Fruit fly (Drosophila melanogaster) whole organism, embryonic: ENCODE results near the gene RpL37A.

Experiments
- CG10321 ChIP-seq: fragments of 200-800 bp; sonication (Bioruptor generic); IDR thresholded peaks from 2 replicates; pipeline ENCODE4 v1.3.6; 2022; ENCODE audit warnings: missing biosample characterization, missing genetic modification characterization
- CG10366 ChIP-seq: fragments of 200-800 bp; sonication (Bioruptor generic); IDR thresholded peaks from 2 replicates; pipeline ENCODE4 v1.3.6; 2022; ENCODE audit warnings: missing biosample characterization, missing genetic modification characterization
- CG11398 ChIP-seq: fragments of 200-800 bp; sonication (Bioruptor generic); optimal IDR thresholded peaks from 2 replicates; lab custom pipeline; 2016; ENCODE audit warnings: missing biosample characterization, missing genetic modification characterization
- CG11504 ChIP-seq: fragments of 200-800 bp; sonication (Bioruptor generic); optimal IDR thresholded peaks from 3 replicates; lab custom pipeline; 2019; ENCODE audit warnings: missing biosample characterization, mild to moderate bottlenecking, missing genetic modification characterization, moderate library complexity
- CG12942 ChIP-seq: fragments of 200-800 bp; sonication (Bioruptor generic); optimal IDR thresholded peaks from 3 replicates; lab custom pipeline; 2016; ENCODE audit warnings: missing biosample characterization, missing genetic modification characterization
- CG13123 ChIP-seq: fragments of 200-800 bp; sonication (Bioruptor generic); optimal IDR thresholded peaks from 2 replicates; lab custom pipeline; 2016; ENCODE audit warnings: missing biosample characterization, missing genetic modification characterization
- CG13775 ChIP-seq: fragments of 200-800 bp; sonication (Bioruptor generic); optimal IDR thresholded peaks from 3 replicates; lab custom pipeline; 2017; ENCODE audit warnings: missing biosample characterization, mild to moderate bottlenecking, missing genetic modification characterization
- CG13894 ChIP-seq: fragments of 200-800 bp; sonication (Bioruptor generic); optimal IDR thresholded peaks from 3 replicates; lab custom pipeline; 2018; ENCODE audit warnings: missing biosample characterization, mild to moderate bottlenecking, missing genetic modification characterization, moderate library complexity
- CG15514 ChIP-seq: fragments of 200-800 bp; sonication (Bioruptor generic); optimal IDR thresholded peaks from 3 replicates; lab custom pipeline; 2017; ENCODE audit warnings: missing biosample characterization, missing genetic modification characterization, mild to moderate bottlenecking, moderate library complexity, missing genetic modification reagents
- CG15601 ChIP-seq: fragments of 200-800 bp; sonication (Bioruptor generic); optimal IDR thresholded peaks from 3 replicates; lab custom pipeline; 2019; ENCODE audit warnings: missing biosample characterization, mild to moderate bottlenecking, missing genetic modification characterization, moderate library complexity
- CG17328 ChIP-seq: fragments of 200-800 bp; sonication (Bioruptor generic); IDR thresholded peaks from 2 replicates; pipeline ENCODE4 v1.3.6; 2022; ENCODE audit warnings: missing biosample characterization, missing genetic modification characterization
- CG18764 ChIP-seq: fragments of 200-800 bp; sonication (Bioruptor generic); optimal IDR thresholded peaks from 3 replicates; lab custom pipeline; 2016; ENCODE audit warnings: missing biosample characterization, missing genetic modification characterization
- CG2199 ChIP-seq: fragments of 200-800 bp; sonication (Bioruptor generic); IDR thresholded peaks from 3 replicates; pipeline ENCODE4 v1.3.6; 2022; ENCODE audit warnings: missing biosample characterization, missing genetic modification characterization
- CG31388 ChIP-seq: fragments of 200-800 bp; sonication (Bioruptor generic); optimal IDR thresholded peaks from 2 replicates; lab custom pipeline; 2016; ENCODE audit warnings: missing biosample characterization, missing genetic modification characterization
- CG33557 ChIP-seq: fragments of 200-800 bp; sonication (Bioruptor generic); optimal IDR thresholded peaks from 2 replicates; lab custom pipeline; 2019; ENCODE audit warnings: missing biosample characterization, mild to moderate bottlenecking, missing genetic modification characterization, moderate library complexity
- CG42726 ChIP-seq: fragments of 200-800 bp; sonication (Bioruptor generic); IDR thresholded peaks from 2 replicates; pipeline ENCODE4 v1.3.6; 2022; ENCODE audit warnings: missing biosample characterization, missing genetic modification characterization; ENCODE audit not compliant: partially characterized antibody
- CG6765 ChIP-seq: fragments of 200-800 bp; sonication (Bioruptor generic); optimal IDR thresholded peaks from 3 replicates; lab custom pipeline; 2017; ENCODE audit warnings: missing biosample characterization, mild to moderate bottlenecking, missing genetic modification characterization
- CG7928 ChIP-seq: fragments of 200-800 bp; sonication (Bioruptor generic); optimal IDR thresholded peaks from 2 replicates; lab custom pipeline; 2017; ENCODE audit warnings: missing biosample characterization, mild to moderate bottlenecking, missing genetic modification characterization
- CG8924 ChIP-seq: fragments of 200-800 bp; optimal IDR thresholded peaks from 3 replicates; lab custom pipeline; 2019; ENCODE audit warnings: missing biosample characterization, mild to moderate bottlenecking, missing genetic modification characterization, moderate library complexity
- D ChIP-seq, 2 experiments: fragments of 200-800 bp in 1 of 2; fragments of >200 bp in 1 of 2; sonication (Bioruptor generic) in 1 of 2; optimal IDR thresholded peaks; 2 replicates in 1 of 2; 3 replicates in 1 of 2; lab custom pipeline; 2017; ENCODE audit warnings: mild to moderate bottlenecking in 1 of 2, missing biosample characterization in 1 of 2, missing genetic modification characterization in 1 of 2, missing genetic modification reagents in 1 of 2
- Deaf1 ChIP-seq: fragments of 200-800 bp; optimal IDR thresholded peaks from 3 replicates; lab custom pipeline; 2019; ENCODE audit warnings: missing biosample characterization, mild to moderate bottlenecking, missing genetic modification characterization, moderate library complexity
- Nf-YB ChIP-seq: fragments of 200-800 bp; sonication (Bioruptor generic); optimal IDR thresholded peaks from 3 replicates; lab custom pipeline; 2019; ENCODE audit warnings: missing biosample characterization, mild to moderate bottlenecking, missing genetic modification characterization, moderate library complexity
- Nf-YC ChIP-seq: fragments of 200-800 bp; optimal IDR thresholded peaks from 3 replicates; lab custom pipeline; 2019; ENCODE audit warnings: missing biosample characterization, mild to moderate bottlenecking, missing genetic modification characterization, moderate library complexity
- Poxn ChIP-seq: fragments of 200-800 bp; sonication (Bioruptor generic); IDR thresholded peaks from 2 replicates; pipeline ENCODE4 v1.3.6; 2022; ENCODE audit warnings: missing biosample characterization, missing genetic modification characterization
- Side ChIP-seq: fragments of 200-800 bp; sonication (Bioruptor generic); optimal IDR thresholded peaks from 2 replicates; lab custom pipeline; 2016; ENCODE audit warnings: missing biosample characterization, missing genetic modification characterization
- Trl ChIP-seq, 3 experiments: fragments of >200 bp in 2 of 3; fragments of 200-800 bp in 1 of 3; sonication (Bioruptor generic) in 1 of 3; optimal IDR thresholded peaks; 2 replicates in 1 of 3; 3 replicates in 2 of 3; lab custom pipeline; 2016 to 2017; ENCODE audit warnings: missing biosample characterization in 1 of 3, missing genetic modification characterization in 1 of 3
- abd-A ChIP-seq: fragments of 200-800 bp; sonication (Bioruptor generic); optimal IDR thresholded peaks from 3 replicates; lab custom pipeline; 2019; ENCODE audit warnings: missing biosample characterization, mild to moderate bottlenecking, missing genetic modification characterization, moderate library complexity
- crol ChIP-seq: fragments of 200-800 bp; sonication (Bioruptor generic); IDR thresholded peaks from 2 replicates; pipeline ENCODE4 v1.3.6; 2022; ENCODE audit warnings: missing biosample characterization, missing genetic modification characterization
- dmrt11E ChIP-seq: fragments of 200-800 bp; sonication (Bioruptor generic); optimal IDR thresholded peaks from 3 replicates; lab custom pipeline; 2018; ENCODE audit warnings: missing biosample characterization, mild to moderate bottlenecking, missing genetic modification characterization, moderate library complexity
- eve ChIP-seq, 2 experiments: fragments of >200 bp; optimal IDR thresholded peaks; 2 replicates each; lab custom pipeline; 2017; ENCODE audit warnings: missing biosample characterization in 2 of 2, missing genetic modification characterization in 2 of 2
- ewg ChIP-seq: fragments of 200-800 bp; sonication (Bioruptor generic); optimal IDR thresholded peaks from 3 replicates; lab custom pipeline; 2017; ENCODE audit warnings: mild to moderate bottlenecking, missing biosample characterization, missing genetic modification reagents, missing genetic modification characterization
- jigr1 ChIP-seq: fragments of 200-800 bp; sonication (Bioruptor generic); IDR thresholded peaks from 3 replicates; pipeline ENCODE4 v1.3.6; 2022; ENCODE audit warnings: missing biosample characterization, missing genetic modification characterization
- lab ChIP-seq: fragments of 200-800 bp; sonication (Bioruptor generic); optimal IDR thresholded peaks from 3 replicates; lab custom pipeline; 2017; ENCODE audit warnings: missing biosample characterization, missing genetic modification characterization, mild to moderate bottlenecking, moderate library complexity, missing genetic modification reagents
- lbe ChIP-seq: fragments of 200-800 bp; sonication (Bioruptor generic); optimal IDR thresholded peaks from 2 replicates; lab custom pipeline; 2016; ENCODE audit warnings: missing biosample characterization, mild to moderate bottlenecking, missing genetic modification characterization
- luna ChIP-seq: fragments of 200-800 bp; sonication (Bioruptor generic); optimal IDR thresholded peaks from 2 replicates; lab custom pipeline; 2016; ENCODE audit warnings: missing biosample characterization, missing genetic modification characterization
- nom ChIP-seq: fragments of 200-800 bp; sonication (Bioruptor generic); optimal IDR thresholded peaks from 2 replicates; lab custom pipeline; 2017; ENCODE audit warnings: missing biosample characterization, missing genetic modification characterization, mild to moderate bottlenecking, moderate library complexity, missing genetic modification reagents
- pros ChIP-seq: fragments of 200-800 bp; sonication (Bioruptor generic); optimal IDR thresholded peaks from 3 replicates; lab custom pipeline; 2019; ENCODE audit warnings: missing biosample characterization, mild to moderate bottlenecking, missing genetic modification characterization, moderate library complexity
- psq ChIP-seq: fragments of 200-800 bp; sonication (Bioruptor generic); optimal IDR thresholded peaks from 2 replicates; lab custom pipeline; 2017; ENCODE audit warnings: missing biosample characterization, missing genetic modification characterization
- ranshi ChIP-seq: fragments of 200-800 bp; sonication (Bioruptor generic); IDR thresholded peaks from 2 replicates; pipeline ENCODE4 v1.3.6; 2022; ENCODE audit warnings: missing biosample characterization, missing genetic modification characterization
- row ChIP-seq: fragments of 200-800 bp; sonication (Bioruptor generic); IDR thresholded peaks from 3 replicates; pipeline ENCODE4 v1.3.6; 2022; ENCODE audit warnings: missing biosample characterization, missing genetic modification characterization
- schlank ChIP-seq: fragments of 200-800 bp; sonication (Bioruptor generic); optimal IDR thresholded peaks from 2 replicates; lab custom pipeline; 2018; ENCODE audit warnings: missing biosample characterization, mild to moderate bottlenecking, missing genetic modification characterization
- sens ChIP-seq: fragments of 200-800 bp; sonication (Bioruptor generic); peaks from one replicate; lab custom pipeline; 2016; ENCODE audit warnings: missing biosample characterization, missing genetic modification characterization
- seq ChIP-seq: fragments of 200-800 bp; sonication (Bioruptor generic); IDR thresholded peaks from 2 replicates; pipeline ENCODE4 v1.3.6; 2022; ENCODE audit warnings: missing biosample characterization, missing genetic modification characterization
- sisA ChIP-seq: fragments of 200-800 bp; sonication (Bioruptor generic); IDR thresholded peaks from 2 replicates; pipeline ENCODE4 v1.3.6; 2022; ENCODE audit warnings: missing biosample characterization, missing genetic modification characterization
- sob ChIP-seq: fragments of 200-800 bp; sonication (Bioruptor generic); IDR thresholded peaks from 2 replicates; pipeline ENCODE4 v1.3.6; 2022; ENCODE audit warnings: missing biosample characterization, missing genetic modification characterization
- sqz ChIP-seq: fragments of 200-800 bp; sonication (Bioruptor generic); optimal IDR thresholded peaks from 3 replicates; lab custom pipeline; 2018; ENCODE audit warnings: missing biosample characterization, mild to moderate bottlenecking, missing genetic modification characterization
- ssp ChIP-seq: fragments of 200-800 bp; sonication (Bioruptor generic); IDR thresholded peaks from 2 replicates; pipeline ENCODE4 v1.3.6; 2022; ENCODE audit warnings: missing biosample characterization, missing genetic modification characterization
- ttk ChIP-seq: fragments of 200-800 bp; sonication (Bioruptor generic); IDR thresholded peaks from 2 replicates; pipeline ENCODE4 v2.1.2; 2022; ENCODE audit warnings: missing biosample characterization, missing genetic modification characterization

Gene RpL37A

DNA sequence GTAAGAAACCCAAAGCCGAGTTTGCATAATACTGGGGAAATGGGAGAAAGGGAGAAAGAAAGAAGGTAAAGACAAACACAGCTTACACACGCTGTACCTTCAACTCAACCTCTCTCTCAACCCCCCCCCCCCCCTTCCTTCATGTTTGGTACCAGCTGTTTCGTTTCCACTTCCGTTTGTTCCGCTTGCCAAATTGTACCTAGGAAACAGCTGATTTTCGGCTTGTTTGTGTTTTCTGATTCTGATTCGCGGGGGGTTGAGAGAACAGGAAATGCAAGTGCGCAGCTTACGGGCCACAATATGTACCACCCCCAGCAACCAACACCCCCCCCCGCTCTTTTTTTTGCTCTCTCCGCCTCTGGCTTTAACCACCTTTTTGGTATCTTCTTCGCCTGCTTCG lies 6.8 kb upstream of the RpL37A start (continued):
- peak; percentile 24 for TF ChIP-seq Nf-YC
- TF ChIP-seq crol (GFP tag; lab: Robert Waterston, UW): peak; percentile 88
- peak; percentile 56 for TF ChIP-seq lab (GFP tag; lab: Kevin White, UChicago)
- TF ChIP-seq seq (GFP tag; lab: Robert Waterston, UW): peak; percentile 43; the same call in 1 of the 2 replicates
- 0 out of 2 replicates have a peak, but pooled peaks have one; percentile 12 for TF ChIP-seq ranshi
- TF ChIP-seq dmrt11E (tag; lab: Kevin White, UChicago): no peak
- peak; percentile 81 for TF ChIP-seq ewg (GFP tag; lab: Kevin White, UChicago)
- peak; percentile 34 for TF ChIP-seq CG13894 (tag; lab: Kevin White, UChicago)
- peak; percentile 65 for TF ChIP-seq abd-A (tag; lab: Kevin White, UChicago)
- peak; percentile 55 for TF ChIP-seq sqz (GFP tag; lab: Kevin White, UChicago)
- TF ChIP-seq Deaf1 (tag; lab: Kevin White, UChicago): peak; percentile 13
- TF ChIP-seq lbe (GFP tag; lab: Kevin White, UChicago): no peak
- no peak for TF ChIP-seq Nf-YB (GFP tag; lab: Kevin White, UChicago)
- TF ChIP-seq psq: peak; percentile 52
- TF ChIP-seq pros (GFP tag; lab: Kevin White, UChicago): peak; percentile 58
- no peak for TF ChIP-seq schlank
- TF ChIP-seq row: 0 out of 3 replicates have a peak, but pooled peaks have one; percentile 29
- TF ChIP-seq CG15514 (GFP tag; lab: Kevin White, UChicago): peak; percentile 36

DNA sequence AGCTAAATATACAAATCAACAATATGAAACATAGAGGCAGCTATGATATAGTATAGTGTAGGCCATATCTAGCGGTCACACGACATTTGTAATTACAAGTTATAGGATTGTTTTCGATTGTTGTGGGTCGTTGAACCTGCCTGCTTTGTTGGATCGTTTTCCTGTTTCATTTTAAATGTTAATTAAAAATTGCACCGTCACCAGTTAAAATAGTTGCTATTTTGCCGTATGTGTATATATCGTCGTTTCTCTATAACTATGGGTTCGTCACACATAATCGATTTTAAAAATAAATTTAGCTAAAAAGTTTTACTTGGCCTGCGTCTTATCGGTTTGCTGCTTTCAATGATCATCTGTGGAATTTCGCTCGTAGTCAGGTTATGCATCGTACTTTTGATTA lies 1.6 kb downstream of the RpL37A start:
- TF ChIP-seq CG33557: no peak
- no peak for TF ChIP-seq luna (GFP tag; lab: Kevin White, UChicago)
- TF ChIP-seq sens (GFP tag; lab: Kevin White, UChicago): peak; percentile 68
- TF ChIP-seq Side (GFP tag; lab: Kevin White, UChicago): no peak
- TF ChIP-seq CG11504 (tag; lab: Kevin White, UChicago): no peak
- no peak for TF ChIP-seq CG42726
- peak in 1 of 2 experiments; percentile 39 for TF ChIP-seq eve (GFP tag; optimal IDR thresholded peaks at IDR 0.05; lab: Kevin White, UChicago)
- TF ChIP-seq ssp (GFP tag; lab: Robert Waterston, UW): no peak
- no peak for TF ChIP-seq CG10366 (GFP tag; lab: Robert Waterston, UW)
- TF ChIP-seq, all 482 proteins: peak for 2

DNA sequence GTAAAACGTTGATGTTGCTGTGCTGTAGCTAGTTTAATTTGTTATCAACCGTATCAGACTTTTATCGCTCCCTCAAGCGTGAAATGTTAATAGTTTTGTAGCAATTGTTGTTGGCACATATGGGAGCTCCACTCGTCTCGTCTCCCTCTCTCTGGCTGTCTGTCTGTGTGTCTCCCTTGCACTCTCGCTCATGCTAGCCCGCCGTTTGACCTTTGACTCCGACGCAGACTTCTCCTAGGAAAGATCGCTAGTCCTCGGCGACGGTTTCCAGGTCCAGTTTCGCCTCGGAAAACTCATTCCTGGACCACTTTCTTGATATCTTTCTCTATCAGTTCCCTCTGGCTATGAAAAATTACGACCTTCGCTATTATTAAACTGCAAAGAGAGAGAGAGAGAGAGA lies 8.4 kb downstream of the RpL37A start:
- no peak for TF ChIP-seq CG7928 (GFP tag; lab: Kevin White, UChicago)
- no peak for TF ChIP-seq luna (GFP tag; lab: Kevin White, UChicago)
- TF ChIP-seq jigr1 (GFP tag; lab: Robert Waterston, UW): no peak
- no peak for TF ChIP-seq CG8924
- no peak for TF ChIP-seq sob (GFP tag; lab: Robert Waterston, UW)
- TF ChIP-seq CG13775: no peak
- TF ChIP-seq ttk (GFP tag; lab: Robert Waterston, UW): no peak
- no peak for TF ChIP-seq CG31388 (GFP tag; lab: Kevin White, UChicago)
- TF ChIP-seq CG2199 (GFP tag; lab: Robert Waterston, UW): no peak
- no peak for TF ChIP-seq CG11398 (GFP tag; lab: Kevin White, UChicago)
- TF ChIP-seq D (optimal IDR thresholded peaks at IDR 0.05; lab: Kevin White, UChicago): no peak
- TF ChIP-seq D (GFP tag; optimal IDR thresholded peaks at IDR 0.05; lab: Kevin White, UChicago): no peak
- no peak for TF ChIP-seq row
- 0 out of 2 replicates have a peak, but pooled peaks have one; percentile 36 for TF ChIP-seq CG10321 (GFP tag; lab: Robert Waterston, UW)
- peak in 1 of 2 experiments; percentile 14 for TF ChIP-seq Trl (optimal IDR thresholded peaks at IDR 0.05; lab: Kevin White, UChicago)
- TF ChIP-seq Trl (GFP tag; optimal IDR thresholded peaks at IDR 0.05; lab: Kevin White, UChicago): no peak
- no peak for TF ChIP-seq CG6765 (GFP tag; lab: Kevin White, UChicago)
- no peak for TF ChIP-seq crol (GFP tag; lab: Robert Waterston, UW)
- no peak for TF ChIP-seq CG12942 (GFP tag; lab: Kevin White, UChicago)
- TF ChIP-seq sisA (GFP tag; lab: Robert Waterston, UW): no peak
- peak; percentile 5 for TF ChIP-seq nom (GFP tag; lab: Kevin White, UChicago)
- no peak for TF ChIP-seq CG17328 (GFP tag; lab: Robert Waterston, UW)
- TF ChIP-seq CG15601 (tag; lab: Kevin White, UChicago): no peak
- TF ChIP-seq CG13123 (GFP tag; lab: Kevin White, UChicago): no peak
- no peak for TF ChIP-seq CG18764 (GFP tag; lab: Kevin White, UChicago)
- TF ChIP-seq Poxn (GFP tag; lab: Robert Waterston, UW): no peak
